Worm (Caenorhabditis elegans): ENCODE measurements around the gene ger-1.
A peak's percentile ranks its signal among the peaks of the same experiment; 100 is the strongest.

Gene ger-1

ce11 chrIII:7064185-7064584 is 3.1 kb downstream of the ger-1 start, which contains the start of gene R01H2.4:
Gene R01H2.4, minus strand, starts transcription at chrIII:7064285.
- no peak for TF ChIP-seq sptf-2 (GFP tag; optimal IDR thresholded peaks at IDR 0.05)
- TF ChIP-seq ceh-100 (GFP tag; IDR thresholded peaks at IDR 0.05), result no peak
- TF ChIP-seq lsy-27 (tag; optimal IDR thresholded peaks at IDR 0.05; ENCODE audit: borderline replicate concordance, insufficient read depth), result no peak
- no peak for TF ChIP-seq ZK185.1 (tag; optimal IDR thresholded peaks at IDR 0.05; ENCODE audit: poor library complexity, severe bottlenecking)
- no peak for TF ChIP-seq F57A8.1 (GFP tag; optimal IDR thresholded peaks at IDR 0.05)
- TF ChIP-seq ceh-58 (GFP tag; IDR thresholded peaks at IDR 0.05), result no peak
- TF ChIP-seq repo-1 (tag; optimal IDR thresholded peaks at IDR 0.05), result no peak
- TF ChIP-seq F23B12.7 (tag; optimal IDR thresholded peaks at IDR 0.05; ENCODE audit: insufficient read depth), result no peak
- no peak for TF ChIP-seq K12H6.12 (tag; optimal IDR thresholded peaks at IDR 0.05)
- no peak for TF ChIP-seq Y79H2A.3 (GFP tag; conservative IDR thresholded peaks at IDR 0.05)

- TF ChIP-seq aptf-3 (GFP tag; IDR thresholded peaks at IDR 0.05) (no peak), hmg-1.2 (GFP tag; IDR thresholded peaks at IDR 0.05) (no peak), F22D6.2 (tag; optimal IDR thresholded peaks at IDR 0.05) (no peak)
These were observed 4.2 kb downstream of the ger-1 start for ce11 chrIII:7063061-7063460.

- TF ChIP-seq B0035.1 (tag; optimal IDR thresholded peaks at IDR 0.05), result no peak
- no peak for TF ChIP-seq attf-5 (GFP tag; optimal IDR thresholded peaks at IDR 0.05)
- TF ChIP-seq unc-130 (GFP tag; optimal IDR thresholded peaks at IDR 0.05), result no peak
- no peak for TF ChIP-seq atf-7 (tag; optimal IDR thresholded peaks at IDR 0.05)
- TF ChIP-seq madf-6 (GFP tag; IDR thresholded peaks at IDR 0.05), result no peak
- TF ChIP-seq cebp-2 (GFP tag; IDR thresholded peaks at IDR 0.05), result no peak
- TF ChIP-seq cebp-1 (GFP tag; IDR thresholded peaks at IDR 0.05), result no peak
- TF ChIP-seq cebp-1 (tag; optimal IDR thresholded peaks at IDR 0.05), result no peak
- no peak for TF ChIP-seq F22D6.2 (tag; optimal IDR thresholded peaks at IDR 0.05)
- no peak for TF ChIP-seq lir-1 (GFP tag; conservative IDR thresholded peaks at IDR 0.05)
- TF ChIP-seq ceh-40 (GFP tag; IDR thresholded peaks at IDR 0.05), result no peak
- no peak for TF ChIP-seq nhr-179 (tag; optimal IDR thresholded peaks at IDR 0.05)
- no peak for TF ChIP-seq madf-10 (tag; optimal IDR thresholded peaks at IDR 0.05)
- TF ChIP-seq mes-4 (tag; optimal IDR thresholded peaks at IDR 0.05), result no peak
- no peak for TF ChIP-seq nfya-2 (GFP tag; IDR thresholded peaks at IDR 0.05)
- TF ChIP-seq ceh-79 (tag; optimal IDR thresholded peaks at IDR 0.05), result no peak
- no peak for TF ChIP-seq die-1 (tag; optimal IDR thresholded peaks at IDR 0.05)
These were observed 4.7 kb downstream of the ger-1 start, which contains the start of gene R01H2.1 for ce11 chrIII:7062580-7062979. Gene R01H2.1, plus strand, starts transcription at chrIII:7062880.

- TF ChIP-seq ztf-22 (GFP tag; optimal IDR thresholded peaks at IDR 0.05), result no peak
- TF ChIP-seq lsl-1 (GFP tag; optimal IDR thresholded peaks at IDR 0.05), result peak; percentile 81
- TF ChIP-seq nfyb-1 (GFP tag; IDR thresholded peaks at IDR 0.05), result no peak
- no peak for TF ChIP-seq F23B12.7 (tag; optimal IDR thresholded peaks at IDR 0.05; ENCODE audit: insufficient read depth)
- no peak for TF ChIP-seq repo-1 (tag; optimal IDR thresholded peaks at IDR 0.05)
- TF ChIP-seq ceh-91 (GFP tag; IDR thresholded peaks at IDR 0.05), result peak; percentile 46
- TF ChIP-seq Y53G8AR.9 (GFP tag; conservative IDR thresholded peaks at IDR 0.05), result no peak
- no peak for TF ChIP-seq lin-26 (GFP tag; IDR thresholded peaks at IDR 0.05)
- TF ChIP-seq snpc-4 (GFP tag; optimal IDR thresholded peaks at IDR 0.05), result no peak
- TF ChIP-seq snpc-4 (tag; optimal IDR thresholded peaks at IDR 0.05), result no peak
- peak; percentile 69 for TF ChIP-seq efl-1 (GFP tag; optimal IDR thresholded peaks at IDR 0.05)
- TF ChIP-seq nfya-1 (tag; optimal IDR thresholded peaks at IDR 0.05; ENCODE audit: borderline replicate concordance, insufficient read depth), result no peak
- TF ChIP-seq ZK185.1 (tag; optimal IDR thresholded peaks at IDR 0.05; ENCODE audit: poor library complexity, severe bottlenecking), result no peak
- no peak for TF ChIP-seq Y95B8A.8 (GFP tag; IDR thresholded peaks at IDR 0.05)
- peak; percentile 39 for TF ChIP-seq xnd-1 (tag; optimal IDR thresholded peaks at IDR 0.05)
- TF ChIP-seq T26A5.8 (tag; optimal IDR thresholded peaks at IDR 0.05), result no peak
- no peak for TF ChIP-seq F55B11.4 (tag; optimal IDR thresholded peaks at IDR 0.05; ENCODE audit: borderline replicate concordance, insufficient read depth)
- no peak for TF ChIP-seq rec-8 (tag; optimal IDR thresholded peaks at IDR 0.05)
- no peak for TF ChIP-seq lin-40 (tag; optimal IDR thresholded peaks at IDR 0.05)
These were observed 6.7 kb downstream of the ger-1 start, which contains the start of gene egg-2 for ce11 chrIII:7060531-7061095. Gene egg-2, minus strand, starts transcription at chrIII:7060583.

Data from whole organism, young adult.